Fruit fly (Drosophila melanogaster) whole organism, prepupa: ENCODE results near the gene RNaseX25.
A peak's percentile ranks its signal among the peaks of the same experiment; 100 is the strongest.

Experiments used
- CG10669 ChIP-seq: fragments of 200-800 bp; sonication (Bioruptor generic); optimal IDR thresholded peaks from 3 replicates; lab custom pipeline; 2018; ENCODE audit warnings: missing biosample characterization, mild to moderate bottlenecking, missing genetic modification characterization, moderate library complexity
- CG11294 ChIP-seq: fragments of 200-800 bp; sonication (Bioruptor generic); IDR thresholded peaks from 2 replicates; pipeline ENCODE4 v1.3.6; 2022; ENCODE audit warnings: missing biosample characterization, missing genetic modification characterization
- CG15336 ChIP-seq: fragments of 200-800 bp; sonication (Bioruptor generic); IDR thresholded peaks from 2 replicates; pipeline ENCODE4 v1.3.6; 2022; ENCODE audit warnings: missing biosample characterization, missing genetic modification characterization
- CG16779 ChIP-seq: fragments of 200-800 bp; sonication (Bioruptor generic); optimal IDR thresholded peaks from 3 replicates; lab custom pipeline; 2017; ENCODE audit warnings: missing biosample characterization, mild to moderate bottlenecking, missing genetic modification characterization
- CG3032 ChIP-seq: fragments of 200-800 bp; optimal IDR thresholded peaks from 2 replicates; lab custom pipeline; 2019; ENCODE audit warnings: missing biosample characterization, mild to moderate bottlenecking, missing genetic modification characterization, moderate library complexity
- CG32006 ChIP-seq: fragments of 200-800 bp; sonication (Bioruptor generic); optimal IDR thresholded peaks from 3 replicates; lab custom pipeline; 2017; ENCODE audit warnings: missing biosample characterization, mild to moderate bottlenecking, missing genetic modification characterization
- CG34406 ChIP-seq: fragments of 200-800 bp; sonication (Bioruptor generic); optimal IDR thresholded peaks from 3 replicates; lab custom pipeline; 2016; ENCODE audit warnings: missing biosample characterization, missing genetic modification characterization
- CG3919 ChIP-seq: fragments of 200-800 bp; sonication (Bioruptor generic); optimal IDR thresholded peaks from 3 replicates; lab custom pipeline; 2016; ENCODE audit warnings: missing biosample characterization, missing genetic modification characterization
- CG4318 ChIP-seq: fragments of 200-800 bp; sonication (Bioruptor generic); optimal IDR thresholded peaks from 3 replicates; lab custom pipeline; 2017; ENCODE audit warnings: missing biosample characterization, mild to moderate bottlenecking, missing genetic modification characterization
- CG6163 ChIP-seq: fragments of 200-800 bp; sonication (Bioruptor generic); IDR thresholded peaks from 3 replicates; pipeline ENCODE4 v1.3.6; 2022; ENCODE audit warnings: missing biosample characterization, missing genetic modification characterization
- CG6276 ChIP-seq: fragments of 200-800 bp; sonication (Bioruptor generic); optimal IDR thresholded peaks from 2 replicates; lab custom pipeline; 2017; ENCODE audit warnings: missing biosample characterization, mild to moderate bottlenecking, missing genetic modification characterization
- CG6792 ChIP-seq: fragments of 200-800 bp; sonication (Bioruptor generic); optimal IDR thresholded peaks from 3 replicates; lab custom pipeline; 2016; ENCODE audit warnings: missing biosample characterization, missing genetic modification characterization
- CG6808 ChIP-seq: fragments of 200-800 bp; sonication (Bioruptor generic); optimal IDR thresholded peaks from 3 replicates; lab custom pipeline; 2017; ENCODE audit warnings: missing biosample characterization, missing genetic modification characterization, mild to moderate bottlenecking, moderate library complexity, missing genetic modification reagents
- CG8119 ChIP-seq: fragments of 200-800 bp; sonication (Bioruptor generic); IDR thresholded peaks from 3 replicates; pipeline ENCODE4 v1.3.6; 2022; ENCODE audit warnings: missing biosample characterization, missing genetic modification characterization
- CG8319 ChIP-seq: fragments of 200-800 bp; sonication (Bioruptor generic); optimal IDR thresholded peaks from 3 replicates; lab custom pipeline; 2016; ENCODE audit warnings: missing biosample characterization, missing genetic modification characterization
- CG8632 ChIP-seq: fragments of 200-800 bp; sonication (Bioruptor generic); optimal IDR thresholded peaks from 3 replicates; lab custom pipeline; 2016; ENCODE audit warnings: missing biosample characterization, missing genetic modification characterization
- CG9139 ChIP-seq: fragments of 200-800 bp; sonication (Bioruptor generic); optimal IDR thresholded peaks from 3 replicates; lab custom pipeline; 2017; ENCODE audit warnings: missing biosample characterization, mild to moderate bottlenecking, missing genetic modification characterization
- Eip78C ChIP-seq: fragments of 200-800 bp; sonication (Bioruptor generic); peaks from one replicate; lab custom pipeline; 2016; ENCODE audit warnings: missing biosample characterization, missing genetic modification characterization
- Ets21C ChIP-seq: fragments of 200-800 bp; sonication (Bioruptor generic); optimal IDR thresholded peaks from 3 replicates; lab custom pipeline; 2016; ENCODE audit warnings: missing biosample characterization, missing genetic modification characterization
- Gug ChIP-seq: fragments of 200-800 bp; sonication (Bioruptor generic); IDR thresholded peaks from 2 replicates; pipeline ENCODE4 v1.3.6; 2022; ENCODE audit warnings: missing biosample characterization, missing genetic modification characterization
- Hr38 ChIP-seq: sonication (Bioruptor generic); optimal IDR thresholded peaks from 2 replicates; lab custom pipeline; 2016; ENCODE audit warnings: missing biosample characterization, missing genetic modification characterization
- Hr39 ChIP-seq: fragments of 200-800 bp; sonication (Bioruptor generic); optimal IDR thresholded peaks from 2 replicates; lab custom pipeline; 2016; ENCODE audit warnings: missing biosample characterization, missing genetic modification characterization
- Hr4 ChIP-seq: fragments of 200-800 bp; sonication (Bioruptor generic); optimal IDR thresholded peaks from 3 replicates; lab custom pipeline; 2016; ENCODE audit warnings: missing biosample characterization, missing genetic modification characterization
- Lpt ChIP-seq: fragments of 200-800 bp; sonication (Bioruptor generic); optimal IDR thresholded peaks from 3 replicates; lab custom pipeline; 2016; ENCODE audit warnings: missing biosample characterization, missing genetic modification characterization
- Met ChIP-seq: fragments of 200-800 bp; sonication (Bioruptor generic); optimal IDR thresholded peaks from 3 replicates; lab custom pipeline; 2016; ENCODE audit warnings: missing biosample characterization, missing genetic modification characterization
- OdsH ChIP-seq: fragments of 200-800 bp; sonication (Bioruptor generic); optimal IDR thresholded peaks from 3 replicates; lab custom pipeline; 2016; ENCODE audit warnings: missing biosample characterization, missing genetic modification characterization
- achi ChIP-seq: fragments of 200-800 bp; sonication (Bioruptor generic); optimal IDR thresholded peaks from 3 replicates; lab custom pipeline; 2016; ENCODE audit warnings: missing biosample characterization, missing genetic modification characterization
- acj6 ChIP-seq: fragments of 200-800 bp; sonication (Bioruptor generic); optimal IDR thresholded peaks from 3 replicates; lab custom pipeline; 2016; ENCODE audit warnings: missing biosample characterization, missing genetic modification characterization
- dac ChIP-seq: fragments of 200-800 bp; sonication (Bioruptor generic); optimal IDR thresholded peaks from 2 replicates; lab custom pipeline; 2017; ENCODE audit warnings: missing biosample characterization, mild to moderate bottlenecking, missing genetic modification characterization
- esn ChIP-seq: fragments of 200-800 bp; sonication (Bioruptor generic); optimal IDR thresholded peaks from 2 replicates; lab custom pipeline; 2016; ENCODE audit warnings: missing biosample characterization, mild to moderate bottlenecking, missing genetic modification characterization, moderate library complexity
- fd59A ChIP-seq: fragments of 200-800 bp; sonication (Bioruptor generic); optimal IDR thresholded peaks from 2 replicates; lab custom pipeline; 2017; ENCODE audit warnings: missing biosample characterization, mild to moderate bottlenecking, missing genetic modification characterization, missing genetic modification reagents
- fkh ChIP-seq: fragments of 200-800 bp; sonication (Bioruptor generic); optimal IDR thresholded peaks from 3 replicates; lab custom pipeline; 2017; ENCODE audit warnings: missing biosample characterization, mild to moderate bottlenecking, missing genetic modification characterization, moderate library complexity
- lz ChIP-seq: fragments of 200-800 bp; sonication (Bioruptor generic); optimal IDR thresholded peaks from 3 replicates; lab custom pipeline; 2016; ENCODE audit warnings: missing biosample characterization, missing genetic modification characterization
- pdm3 ChIP-seq: fragments of 200-800 bp; sonication (Bioruptor generic); optimal IDR thresholded peaks from 3 replicates; lab custom pipeline; 2016; ENCODE audit warnings: missing biosample characterization, missing genetic modification characterization
- salr ChIP-seq, 2 experiments: fragments of 200-800 bp; sonication (Bioruptor generic); optimal IDR thresholded peaks; 3 replicates each; lab custom pipeline; 2016 to 2018; ENCODE audit warnings: missing biosample characterization in 2 of 2, missing genetic modification characterization in 2 of 2, mild to moderate bottlenecking in 1 of 2
- spab ChIP-seq: fragments of 200-800 bp; sonication (Bioruptor generic); optimal IDR thresholded peaks from 2 replicates; lab custom pipeline; 2017; ENCODE audit warnings: missing biosample characterization, mild to moderate bottlenecking, missing genetic modification characterization, missing genetic modification reagents
- topi ChIP-seq: fragments of 200-800 bp; sonication (Bioruptor generic); optimal IDR thresholded peaks from 3 replicates; lab custom pipeline; 2016; ENCODE audit warnings: missing biosample characterization, missing genetic modification characterization
- vri ChIP-seq: fragments of 200-800 bp; sonication (Bioruptor generic); optimal IDR thresholded peaks from 3 replicates; lab custom pipeline; 2016; ENCODE audit warnings: missing biosample characterization, mild to moderate bottlenecking, missing genetic modification characterization

The RNaseX25 gene

DNA sequence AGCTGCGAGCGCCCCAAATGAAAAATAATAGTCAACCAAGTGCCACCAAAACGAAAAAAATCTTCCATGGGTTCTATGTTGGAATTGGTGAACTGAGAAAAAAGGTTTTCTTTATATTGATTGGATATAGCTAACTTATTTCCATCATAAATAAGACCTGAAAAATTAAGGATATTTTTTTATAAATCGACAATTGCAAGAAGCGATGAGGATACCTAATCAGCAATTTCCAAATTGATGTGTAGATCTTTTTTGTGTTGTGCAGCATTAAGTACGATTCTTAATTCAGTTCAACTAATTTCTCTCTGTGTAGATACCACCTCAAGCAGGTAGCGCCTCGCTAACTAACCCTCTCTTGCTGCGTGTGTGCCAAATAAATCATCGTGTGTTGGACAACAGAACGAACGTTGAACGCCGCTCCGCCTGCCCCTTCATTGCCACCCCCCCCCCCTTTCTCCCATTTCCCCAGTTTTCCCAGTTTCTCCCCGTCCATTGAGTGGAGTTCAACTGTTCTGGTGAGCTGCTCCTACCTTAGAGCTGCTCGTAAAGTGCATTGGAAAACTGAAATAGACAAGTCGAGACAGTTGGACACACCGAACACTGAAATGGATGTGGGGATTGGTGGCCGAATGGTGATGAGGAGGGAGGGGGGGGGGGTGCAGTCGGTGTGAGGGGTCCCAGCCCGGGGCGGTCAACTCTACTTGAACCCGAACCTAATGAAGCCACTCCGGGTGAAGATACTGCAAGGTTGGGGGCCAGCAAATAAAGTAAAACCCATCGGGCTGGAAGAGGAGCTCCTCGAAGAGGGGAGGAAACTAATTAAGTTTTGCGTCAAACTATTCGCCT lies 18.7 kb downstream of the RNaseX25 start (continued):
- peak; percentile 43 for TF ChIP-seq esn (GFP tag; lab: Kevin White, UChicago)
- peak; percentile 26 for TF ChIP-seq CG8632 (GFP tag; lab: Kevin White, UChicago)
- peak; percentile 59 for TF ChIP-seq acj6 (GFP tag; lab: Kevin White, UChicago)
- TF ChIP-seq CG11294 (GFP tag; lab: Robert Waterston, UW) = no peak
- TF ChIP-seq CG15336 (GFP tag; lab: Robert Waterston, UW) = peak; percentile 59
- TF ChIP-seq achi (GFP tag; lab: Kevin White, UChicago) = peak; percentile 61
- TF ChIP-seq CG6808 = peak; percentile 67
- peak; percentile 20 for TF ChIP-seq lz (GFP tag; lab: Kevin White, UChicago)
- TF ChIP-seq Hr4 = peak; percentile 57
- TF ChIP-seq CG9139 = peak; percentile 9
- TF ChIP-seq CG34406 = peak; percentile 18
- TF ChIP-seq salr (GFP tag; optimal IDR thresholded peaks at IDR 0.05; lab: Kevin White, UChicago) = peak in 1 of 2 experiments; percentile 55
- no peak for TF ChIP-seq vri (GFP tag; lab: Kevin White, UChicago)
- TF ChIP-seq Met (GFP tag; lab: Kevin White, UChicago) = peak; percentile 55
- TF ChIP-seq CG6163 = no peak
- TF ChIP-seq Hr39 = peak; percentile 11
- TF ChIP-seq CG6792 (GFP tag; lab: Kevin White, UChicago) = peak; percentile 10
- TF ChIP-seq Lpt (GFP tag; lab: Kevin White, UChicago) = peak; percentile 51
- TF ChIP-seq OdsH = peak; percentile 56
- TF ChIP-seq CG3032 (tag; lab: Kevin White, UChicago) = peak; percentile 82
- peak; percentile 25; the same call in 1 of the 2 replicates for TF ChIP-seq Gug (GFP tag; lab: Robert Waterston, UW)
- TF ChIP-seq Ets21C (GFP tag; lab: Kevin White, UChicago) = no peak
- peak; percentile 50 for TF ChIP-seq pdm3
- TF ChIP-seq dac (GFP tag; lab: Kevin White, UChicago) = no peak
- TF ChIP-seq, all 60 proteins: peak for 45

DNA sequence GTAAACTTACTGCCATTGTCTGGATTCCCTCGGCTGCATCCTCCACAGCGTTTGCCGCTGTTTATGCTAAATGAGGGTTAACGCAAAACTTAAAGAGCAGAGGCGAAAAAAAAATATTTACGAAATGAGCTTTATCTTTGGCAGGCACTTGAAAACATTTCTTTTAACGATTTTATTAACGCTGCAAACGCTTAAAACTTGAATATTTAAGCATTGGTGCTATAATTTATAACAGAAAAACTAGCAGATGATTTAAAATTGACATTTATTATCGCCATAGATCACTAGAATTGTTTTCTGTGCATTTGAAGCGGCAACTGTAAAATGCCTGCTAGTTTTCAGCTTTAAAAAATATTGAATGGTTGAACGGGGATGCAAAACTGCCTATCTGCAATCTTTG lies 19.9 kb downstream of the RNaseX25 start:
- TF ChIP-seq Eip78C (peak; percentile 59), CG3919 (GFP tag; lab: Kevin White, UChicago) (peak; percentile 6), topi (no peak), fd59A (GFP tag; lab: Kevin White, UChicago) (no peak), CG16779 (tag; lab: Kevin White, UChicago) (no peak), Hr39 (no peak), CG8119 (GFP tag; lab: Robert Waterston, UW) (peak; percentile 70), CG6276 (GFP tag; lab: Kevin White, UChicago) (peak; percentile 7), Hr38 (GFP tag; lab: Kevin White, UChicago) (no peak), achi (GFP tag; lab: Kevin White, UChicago) (no peak), CG34406 (no peak), CG6163 (0 out of 3 replicates have a peak, but pooled peaks have one; percentile 11), spab (GFP tag; lab: Kevin White, UChicago) (no peak), Hr4 (peak; percentile 44), CG4318 (no peak), lz (GFP tag; lab: Kevin White, UChicago) (no peak), fkh (GFP tag; lab: Kevin White, UChicago) (no peak), pdm3 (peak; percentile 19), CG15336 (GFP tag; lab: Robert Waterston, UW) (0 out of 2 replicates have a peak, but pooled peaks have one; percentile 46), CG10669 (no peak), dac (GFP tag; lab: Kevin White, UChicago) (no peak), CG8319 (GFP tag; lab: Kevin White, UChicago) (no peak), CG32006 (peak; percentile 58), esn (GFP tag; lab: Kevin White, UChicago) (peak; percentile 4), CG6808 (no peak)
